Fruit fly (Drosophila melanogaster): ENCODE results near the gene CG6770.

Gene CG6770

dm6 chr2L:12085619-12086171, 39.8 kb upstream of the CG6770 start, which contains the start of gene prd (continued):
- TF ChIP-seq CG13894 (tag; optimal IDR thresholded peaks at IDR 0.05): no peak
- TF ChIP-seq h (optimal IDR thresholded peaks at IDR 0.05): no peak
- peak; percentile 88 for TF ChIP-seq CTCF (GFP tag; optimal IDR thresholded peaks at IDR 0.05)
- no peak for TF ChIP-seq CG15073 (GFP tag; optimal IDR thresholded peaks at IDR 0.05)
- TF ChIP-seq Six4 (GFP tag; optimal IDR thresholded peaks at IDR 0.05): no peak
- no peak for TF ChIP-seq Awh (GFP tag; IDR thresholded peaks at IDR 0.05)
- TF ChIP-seq tll (GFP tag; optimal IDR thresholded peaks at IDR 0.05): peak in 1 of 2 experiments; percentile 91
- TF ChIP-seq ab (GFP tag; optimal IDR thresholded peaks at IDR 0.05): no peak
- TF ChIP-seq CG17829 (tag; optimal IDR thresholded peaks at IDR 0.05): peak; percentile 2
- no peak for TF ChIP-seq dmrt99B (tag; optimal IDR thresholded peaks at IDR 0.05)
- TF ChIP-seq CG10147 (GFP tag; optimal IDR thresholded peaks at IDR 0.05): no peak
- no peak for TF ChIP-seq Rfx (GFP tag; IDR thresholded peaks at IDR 0.05)
- TF ChIP-seq bigmax (GFP tag; optimal IDR thresholded peaks at IDR 0.05): no peak
- TF ChIP-seq mld (GFP tag; IDR thresholded peaks at IDR 0.05; ENCODE audit: partially characterized antibody): 0 out of 3 replicates have a peak, but pooled peaks have one; percentile 31
- TF ChIP-seq zen2 (GFP tag; IDR thresholded peaks at IDR 0.05; ENCODE audit: partially characterized antibody): peak; percentile 27; the same call in 1 of the 3 replicates
- TF ChIP-seq CG6654 (GFP tag; optimal IDR thresholded peaks at IDR 0.05): no peak
- no peak for TF ChIP-seq Fer3 (tag; optimal IDR thresholded peaks at IDR 0.05)
- no peak for TF ChIP-seq CG17912 (GFP tag; optimal IDR thresholded peaks at IDR 0.05)
- no peak for TF ChIP-seq CG3847 (GFP tag; IDR thresholded peaks at IDR 0.05)
- TF ChIP-seq CG3726 (GFP tag; IDR thresholded peaks at IDR 0.05): no peak
- no peak for TF ChIP-seq bcd (GFP tag; optimal IDR thresholded peaks at IDR 0.05)
- TF ChIP-seq NK7.1 (GFP tag; optimal IDR thresholded peaks at IDR 0.05): no peak
- TF ChIP-seq prd (optimal IDR thresholded peaks at IDR 0.05): no peak
- peak; percentile 50; the same call in 1 of the 3 replicates for TF ChIP-seq prd (GFP tag; IDR thresholded peaks at IDR 0.05)
- TF ChIP-seq chinmo (GFP tag; IDR thresholded peaks at IDR 0.05; ENCODE audit: partially characterized antibody): 0 out of 4 replicates have a peak, but pooled peaks have one; percentile 36
- no peak for TF ChIP-seq ERR (GFP tag; optimal IDR thresholded peaks at IDR 0.05)

- TF ChIP-seq zen (tag; optimal IDR thresholded peaks at IDR 0.05) (peak; percentile 59), Ets65A (GFP tag) (peak; percentile 72), cad (GFP tag; optimal IDR thresholded peaks at IDR 0.05) (peak; percentile 83), emc (GFP tag; optimal IDR thresholded peaks at IDR 0.05) (no peak)
Observed at dm6 chr2L:12085010-12085409, 39.1 kb upstream of the CG6770 start.

- TF ChIP-seq CG1832 (GFP tag; optimal IDR thresholded peaks at IDR 0.05): no peak
- no peak for TF ChIP-seq emc (GFP tag; optimal IDR thresholded peaks at IDR 0.05)
- no peak for TF ChIP-seq scrt (GFP tag; optimal IDR thresholded peaks at IDR 0.05)
- TF ChIP-seq corto (GFP tag; optimal IDR thresholded peaks at IDR 0.05): no peak
- TF ChIP-seq CG8478 (optimal IDR thresholded peaks at IDR 0.05): peak; percentile 67
- TF ChIP-seq CG33557 (GFP tag; optimal IDR thresholded peaks at IDR 0.05): no peak
- TF ChIP-seq ase (GFP tag; IDR thresholded peaks at IDR 0.05): no peak
- TF ChIP-seq wek (GFP tag; optimal IDR thresholded peaks at IDR 0.05): no peak
- peak; percentile 37 for TF ChIP-seq Ets65A (GFP tag)
- TF ChIP-seq zen (tag; optimal IDR thresholded peaks at IDR 0.05): peak; percentile 90
- no peak for TF ChIP-seq CG1024 (GFP tag; IDR thresholded peaks at IDR 0.05)
- peak; percentile 41 to 100 for TF ChIP-seq tll (GFP tag; optimal IDR thresholded peaks at IDR 0.05)
- peak; percentile 93 for TF ChIP-seq CG15479 (GFP tag; optimal IDR thresholded peaks at IDR 0.05)
- TF ChIP-seq CG43689 (GFP tag; IDR thresholded peaks at IDR 0.05): no peak
- TF ChIP-seq sens (GFP tag): peak; percentile 67
- TF ChIP-seq amos (GFP tag; IDR thresholded peaks at IDR 0.05; ENCODE audit: partially characterized antibody): 0 out of 2 replicates have a peak, but pooled peaks have one; percentile 14
- no peak for TF ChIP-seq ara (GFP tag; IDR thresholded peaks at IDR 0.05)
- no peak for TF ChIP-seq dysf (GFP tag; IDR thresholded peaks at IDR 0.05)
- TF ChIP-seq Kr (GFP tag; optimal IDR thresholded peaks at IDR 0.05): peak; percentile 73
- no peak for TF ChIP-seq CG4282 (GFP tag; optimal IDR thresholded peaks at IDR 0.05)
- peak; percentile 100 for TF ChIP-seq cad (GFP tag; optimal IDR thresholded peaks at IDR 0.05)
- 0 out of 3 replicates have a peak, but pooled peaks have one; percentile 16 for TF ChIP-seq CG2199 (GFP tag; IDR thresholded peaks at IDR 0.05)
- TF ChIP-seq CG7271 (tag; optimal IDR thresholded peaks at IDR 0.05): peak; percentile 91
- no peak for TF ChIP-seq CG6654 (GFP tag; optimal IDR thresholded peaks at IDR 0.05)
- TF ChIP-seq prd (optimal IDR thresholded peaks at IDR 0.05): no peak
- peak; percentile 41; the same call in 1 of the 3 replicates for TF ChIP-seq prd (GFP tag; IDR thresholded peaks at IDR 0.05)
Observed at dm6 chr2L:12081118-12081665, 35.3 kb upstream of the CG6770 start.
